Worm (Caenorhabditis elegans) whole organism, young adult: ENCODE data around the gene Y51H7C.10.
A peak's percentile ranks its signal among the peaks of the same experiment; 100 is the strongest.
"Not testable (repeated sequence)": the region's sequence is repeated elsewhere in the genome, so short reads cannot be mapped to it uniquely, and the experiment has no call there.

Source experiments
- D2030.7 ChIP-seq: fragments of 200-800 bp; sonication (Bioruptor generic); IDR thresholded peaks from 2 replicates; pipeline ENCODE4 v1.3.6; 2022; ENCODE audit warnings: missing genetic modification reagents, missing genetic modification characterization, missing compliant biosample characterization
- F33H1.4 ChIP-seq: fragments of 200-800 bp; sonication (Bioruptor generic); IDR thresholded peaks from 2 replicates; pipeline ENCODE4 v1.3.6; 2022; ENCODE audit warnings: missing genetic modification reagents, missing genetic modification characterization, missing compliant biosample characterization
- F37B4.10 ChIP-seq: fragments of 200-800 bp; sonication (Bioruptor generic); IDR thresholded peaks from 2 replicates; pipeline ENCODE4 v1.3.6; 2022; ENCODE audit warnings: missing genetic modification characterization, missing compliant biosample characterization
- F39B2.1 ChIP-seq: fragments of 200-800 bp; sonication (Bioruptor generic); IDR thresholded peaks from 2 replicates; pipeline ENCODE4 v1.3.6; 2022; ENCODE audit warnings: missing genetic modification reagents, missing genetic modification characterization, missing compliant biosample characterization
- K11D2.4 ChIP-seq: fragments of 200-800 bp; sonication (Bioruptor generic); IDR thresholded peaks from 2 replicates; pipeline ENCODE4 v1.3.6; 2022; ENCODE audit warnings: missing genetic modification reagents, missing genetic modification characterization, missing compliant biosample characterization
- Y53F4B.3 ChIP-seq: fragments of 200-800 bp; sonication (Bioruptor generic); IDR thresholded peaks from 2 replicates; pipeline ENCODE4 v1.3.6; 2022; ENCODE audit warnings: missing genetic modification reagents, missing genetic modification characterization, missing compliant biosample characterization
- Y56A3A.18 ChIP-seq: fragments of 200-800 bp; sonication (Bioruptor generic); IDR thresholded peaks from 2 replicates; pipeline ENCODE4 v1.3.6; 2022; ENCODE audit warnings: missing genetic modification reagents, missing genetic modification characterization, missing compliant biosample characterization
- Y67H2A.10 ChIP-seq: fragments of 200-800 bp; sonication (Bioruptor generic); conservative IDR thresholded peaks from 2 replicates; pipeline ENCODE4 v1.3.6; 2022; ENCODE audit warnings: missing genetic modification reagents, missing genetic modification characterization, missing compliant biosample characterization
- attf-6 ChIP-seq: fragments of 200-800 bp; sonication (Bioruptor generic); IDR thresholded peaks from 2 replicates; pipeline ENCODE4 v1.3.6; 2022; ENCODE audit warnings: missing genetic modification reagents, missing genetic modification characterization, missing compliant biosample characterization
- bed-1 ChIP-seq: fragments of 200-800 bp; sonication (Bioruptor generic); IDR thresholded peaks from 2 replicates; pipeline ENCODE4 v1.3.6; 2022; ENCODE audit warnings: missing genetic modification reagents, missing genetic modification characterization, missing compliant biosample characterization
- cebp-1 ChIP-seq, 2 experiments: fragments of 200-800 bp in 1 of 2; sonication (Bioruptor generic) in 1 of 2; sonication (generic microtip) in 1 of 2; IDR thresholded peaks in 1 of 2; optimal IDR thresholded peaks in 1 of 2; 2 replicates each; pipeline versions ENCODE4 v1.3.6 to Lab custom; 2017 to 2022; ENCODE audit warnings: missing compliant biosample characterization in 2 of 2, missing genetic modification characterization in 2 of 2, mild to moderate bottlenecking in 1 of 2, missing genetic modification reagents in 1 of 2, moderate library complexity in 1 of 2
- cebp-2 ChIP-seq: fragments of 200-800 bp; sonication (Bioruptor generic); IDR thresholded peaks from 2 replicates; pipeline ENCODE4 v1.3.6; 2022; ENCODE audit warnings: missing genetic modification characterization, missing compliant biosample characterization
- ceh-100 ChIP-seq: fragments of 200-800 bp; sonication (Bioruptor generic); IDR thresholded peaks from 2 replicates; pipeline ENCODE4 v1.3.6; 2022; ENCODE audit warnings: missing genetic modification reagents, missing genetic modification characterization, missing compliant biosample characterization
- egrh-3 ChIP-seq: fragments of 200-800 bp; sonication (Bioruptor generic); IDR thresholded peaks from 2 replicates; pipeline ENCODE4 v1.3.6; 2022; ENCODE audit warnings: missing genetic modification reagents, missing genetic modification characterization, missing compliant biosample characterization
- hsf-1 ChIP-seq: fragments of 200-800 bp; sonication (Bioruptor generic); IDR thresholded peaks from 2 replicates; pipeline ENCODE4 v1.3.6; 2022; ENCODE audit warnings: missing genetic modification reagents, missing genetic modification characterization, missing compliant biosample characterization
- lag-1 ChIP-seq: fragments of 200-800 bp; sonication (Bioruptor generic); IDR thresholded peaks from 2 replicates; pipeline ENCODE4 v1.3.6; 2022; ENCODE audit warnings: missing genetic modification reagents, missing genetic modification characterization, missing compliant biosample characterization
- let-526 ChIP-seq: fragments of 200-800 bp; sonication (Bioruptor generic); IDR thresholded peaks from 2 replicates; pipeline ENCODE4 v1.3.6; 2022; ENCODE audit warnings: missing genetic modification reagents, missing genetic modification characterization, missing compliant biosample characterization
- madf-3 ChIP-seq: fragments of 200-800 bp; sonication (Bioruptor generic); IDR thresholded peaks from 2 replicates; pipeline ENCODE4 v1.3.6; 2022; ENCODE audit warnings: missing genetic modification reagents, missing genetic modification characterization, missing compliant biosample characterization
- madf-8 ChIP-seq: fragments of 200-800 bp; sonication (Bioruptor generic); conservative IDR thresholded peaks from 2 replicates; pipeline ENCODE4 v1.3.6; 2022; ENCODE audit warnings: missing genetic modification reagents, missing genetic modification characterization, missing compliant biosample characterization
- nfya-2 ChIP-seq: fragments of 200-800 bp; sonication (Bioruptor generic); IDR thresholded peaks from 2 replicates; pipeline ENCODE4 v1.3.6; 2022; ENCODE audit warnings: missing genetic modification reagents, missing genetic modification characterization, missing compliant biosample characterization
- nfyb-1 ChIP-seq: fragments of 200-800 bp; sonication (Bioruptor generic); IDR thresholded peaks from 2 replicates; pipeline ENCODE4 v1.3.6; 2022; ENCODE audit warnings: missing genetic modification reagents, missing genetic modification characterization, missing compliant biosample characterization
- sea-2 ChIP-seq: fragments of 200-800 bp; sonication (Bioruptor generic); IDR thresholded peaks from 2 replicates; pipeline ENCODE4 v1.3.6; 2022; ENCODE audit warnings: missing genetic modification characterization, missing compliant biosample characterization
- ztf-25 ChIP-seq: fragments of 200-800 bp; sonication (Bioruptor generic); IDR thresholded peaks from 2 replicates; pipeline ENCODE4 v1.3.6; 2022; ENCODE audit warnings: missing genetic modification reagents, missing genetic modification characterization, missing compliant biosample characterization
- ztf-28 ChIP-seq: fragments of 200-800 bp; sonication (Bioruptor generic); IDR thresholded peaks from 2 replicates; pipeline ENCODE4 v1.3.6; 2022; ENCODE audit warnings: missing genetic modification reagents, missing genetic modification characterization, missing compliant biosample characterization
- ztf-6 ChIP-seq: fragments of 200-800 bp; sonication (Bioruptor generic); IDR thresholded peaks from 2 replicates; pipeline ENCODE4 v1.3.6; 2022; ENCODE audit warnings: missing genetic modification reagents, missing genetic modification characterization, missing compliant biosample characterization

Y51H7C.10 gene

DNA sequence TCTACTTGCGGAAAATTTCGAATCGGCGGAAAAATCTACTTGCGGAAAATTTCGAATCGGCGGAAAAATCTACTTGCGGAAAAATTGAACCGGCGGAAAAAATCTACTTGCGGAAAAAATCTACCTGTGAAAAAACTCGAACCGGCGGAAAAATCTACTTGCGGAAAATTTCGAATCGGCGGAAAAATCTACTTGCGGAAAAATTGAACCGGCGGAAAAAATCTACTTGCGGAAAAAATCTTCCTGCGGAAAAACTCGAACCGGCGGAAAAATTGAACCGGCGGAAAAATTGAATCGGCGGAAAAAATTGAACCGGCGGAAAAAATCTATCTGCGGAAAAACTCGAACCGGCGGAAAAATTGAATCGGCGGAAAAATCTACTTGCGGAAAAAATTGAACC is 34.2 kb upstream of the Y51H7C.10 start:
- TF ChIP-seq ceh-100 (GFP tag; lab: Robert Waterston, UW) (0 out of 2 replicates have a peak, but pooled peaks have one; percentile 20), ztf-6 (peak; percentile 68; the same call in 1 of the 2 replicates), bed-1 (GFP tag; lab: Robert Waterston, UW) (0 out of 2 replicates have a peak, but pooled peaks have one; percentile 85), nfyb-1 (GFP tag; lab: Robert Waterston, UW) (0 out of 2 replicates have a peak, but pooled peaks have one; percentile 18), ztf-25 (GFP tag; lab: Robert Waterston, UW) (0 out of 2 replicates have a peak, but pooled peaks have one; percentile 31), Y67H2A.10 (0 out of 2 replicates have a peak, but pooled peaks have one; percentile 23), madf-3 (GFP tag; lab: Robert Waterston, UW) (peak; percentile 73; the same call in 1 of the 2 replicates), F37B4.10 (0 out of 2 replicates have a peak, but pooled peaks have one; percentile 79), hsf-1 (GFP tag; lab: Robert Waterston, UW) (peak; percentile 40; the same call in 1 of the 2 replicates), K11D2.4 (GFP tag; lab: Robert Waterston, UW) (0 out of 2 replicates have a peak, but pooled peaks have one; percentile 30), egrh-3 (GFP tag; lab: Robert Waterston, UW) (peak; percentile 48; the same call in 1 of the 2 replicates), nfya-2 (GFP tag; lab: Robert Waterston, UW) (peak; percentile 30; the same call in 1 of the 2 replicates), sea-2 (0 out of 2 replicates have a peak, but pooled peaks have one; percentile 63), lag-1 (GFP tag; lab: Robert Waterston, UW) (0 out of 2 replicates have a peak, but pooled peaks have one; percentile 12)

DNA sequence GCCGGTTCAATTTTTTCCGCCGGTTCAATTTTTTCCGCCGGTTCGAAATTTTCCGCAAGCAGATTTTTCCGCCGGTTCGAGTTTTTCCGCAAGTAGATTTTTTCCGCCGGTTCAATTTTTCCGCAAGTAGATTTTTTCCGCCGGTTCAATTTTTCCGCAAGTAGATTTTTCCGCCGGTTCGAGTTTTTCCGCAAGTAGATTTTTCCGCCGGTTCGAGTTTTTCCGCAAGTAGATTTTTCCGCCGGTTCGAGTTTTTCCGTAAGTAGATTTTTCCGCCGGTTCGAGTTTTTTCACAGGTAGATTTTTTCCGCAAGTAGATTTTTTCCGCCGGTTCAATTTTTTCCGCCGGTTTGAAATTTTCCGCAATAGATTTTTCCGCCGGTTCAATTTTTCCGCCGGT is 30.8 kb upstream of the Y51H7C.10 start:
- TF ChIP-seq cebp-2 (GFP tag; lab: Robert Waterston, UW) = 0 out of 2 replicates have a peak, but pooled peaks have one; percentile 53
- 0 out of 2 replicates have a peak, but pooled peaks have one; percentile 19 for TF ChIP-seq egrh-3 (GFP tag; lab: Robert Waterston, UW)

DNA sequence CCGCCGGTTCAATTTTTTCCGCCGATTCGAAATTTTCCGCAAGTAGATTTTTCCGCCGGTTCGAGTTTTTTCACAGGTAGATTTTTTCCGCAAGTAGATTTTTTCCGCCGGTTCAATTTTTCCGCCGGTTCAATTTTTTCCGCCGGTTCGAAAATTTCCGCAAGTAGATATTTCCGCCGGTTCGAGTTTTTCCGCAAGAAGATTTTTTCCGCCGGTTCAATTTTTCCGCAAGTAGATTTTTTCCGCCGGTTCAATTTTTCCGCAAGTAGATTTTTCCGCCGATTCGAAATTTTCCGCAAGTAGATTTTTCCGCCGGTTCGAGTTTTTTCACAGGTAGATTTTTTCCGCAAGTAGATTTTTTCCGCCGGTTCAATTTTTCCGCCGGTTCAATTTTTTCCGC is 30.1 kb upstream of the Y51H7C.10 start:
- peak; percentile 62; the same call in 1 of the 2 replicates for TF ChIP-seq sea-2
- TF ChIP-seq cebp-2 (GFP tag; lab: Robert Waterston, UW) = peak; percentile 35; the same call in 1 of the 2 replicates
- 0 out of 2 replicates have a peak, but pooled peaks have one; percentile 11 for TF ChIP-seq F39B2.1 (GFP tag; lab: Robert Waterston, UW)
- TF ChIP-seq ztf-28 (GFP tag; lab: Robert Waterston, UW) = peak; percentile 54; the same call in 1 of the 2 replicates

DNA sequence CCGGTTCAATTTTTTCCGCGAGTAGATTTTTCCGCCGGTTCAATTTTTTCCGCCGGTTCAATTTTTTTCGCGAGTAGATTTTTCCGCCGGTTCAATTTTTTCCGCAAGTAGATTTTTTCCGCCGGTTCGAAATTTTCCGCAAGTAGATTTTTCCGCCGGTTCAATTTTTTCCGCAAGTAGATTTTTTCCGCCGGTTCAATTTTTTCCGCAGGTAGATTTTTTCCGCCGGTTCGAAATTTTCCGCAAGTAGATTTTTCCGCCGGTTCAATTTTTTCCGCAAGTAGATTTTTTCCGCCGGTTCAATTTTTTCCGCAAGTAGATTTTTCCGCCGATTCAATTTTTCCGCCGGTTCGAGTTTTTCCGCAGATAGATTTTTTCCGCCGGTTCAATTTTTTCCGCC is 29.6 kb upstream of the Y51H7C.10 start:
- TF ChIP-seq sea-2 (0 out of 2 replicates have a peak, but pooled peaks have one; percentile 24), nfya-2 (GFP tag; lab: Robert Waterston, UW) (peak; percentile 52; the same call in 1 of the 2 replicates), ztf-25 (GFP tag; lab: Robert Waterston, UW) (0 out of 2 replicates have a peak, but pooled peaks have one; percentile 26)

DNA sequence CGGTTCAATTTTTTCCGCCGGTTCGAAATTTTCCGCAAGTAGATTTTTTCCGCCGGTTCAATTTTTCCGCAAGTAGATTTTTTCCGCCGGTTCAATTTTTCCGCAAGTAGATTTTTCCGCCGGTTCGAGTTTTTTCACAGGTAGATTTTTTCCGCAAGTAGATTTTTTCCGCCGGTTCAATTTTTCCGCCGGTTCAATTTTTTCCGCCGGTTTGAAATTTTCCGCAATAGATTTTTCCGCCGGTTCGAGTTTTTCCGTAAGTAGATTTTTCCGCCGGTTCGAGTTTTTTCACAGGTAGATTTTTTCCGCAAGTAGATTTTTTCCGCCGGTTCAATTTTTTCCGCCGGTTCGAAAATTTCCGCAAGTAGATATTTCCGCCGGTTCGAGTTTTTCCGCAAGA is 28.4 kb upstream of the Y51H7C.10 start:
- TF ChIP-seq Y53F4B.3 (GFP tag; lab: Robert Waterston, UW) = peak; percentile 25; the same call in 1 of the 2 replicates
- 0 out of 2 replicates have a peak, but pooled peaks have one; percentile 5 for TF ChIP-seq madf-8 (GFP tag; lab: Robert Waterston, UW)
- peak; percentile 92 for TF ChIP-seq bed-1 (GFP tag; lab: Robert Waterston, UW)
- 0 out of 2 replicates have a peak, but pooled peaks have one; percentile 26 for TF ChIP-seq attf-6
- 0 out of 2 replicates have a peak, but pooled peaks have one; percentile 14 for TF ChIP-seq D2030.7
- TF ChIP-seq Y56A3A.18 (GFP tag; lab: Robert Waterston, UW) = peak; percentile 61; the same call in 1 of the 2 replicates
- TF ChIP-seq hsf-1 (GFP tag; lab: Robert Waterston, UW) = peak; percentile 31; the same call in 1 of the 2 replicates
- TF ChIP-seq Y67H2A.10 = 0 out of 2 replicates have a peak, but pooled peaks have one; percentile 38
- TF ChIP-seq let-526 (GFP tag; lab: Robert Waterston, UW) = 0 out of 2 replicates have a peak, but pooled peaks have one; percentile 24
- TF ChIP-seq cebp-1 (GFP tag; IDR thresholded peaks at IDR 0.05; lab: Robert Waterston, UW) = 0 out of 2 replicates have a peak, but pooled peaks have one; percentile 30
- TF ChIP-seq cebp-1 (tag; optimal IDR thresholded peaks at IDR 0.05; lab: Kevin White, UChicago) = not testable (repeated sequence)
- 0 out of 2 replicates have a peak, but pooled peaks have one; percentile 25 for TF ChIP-seq F33H1.4 (GFP tag; lab: Robert Waterston, UW)
